Fruit fly (Drosophila melanogaster): ENCODE measurements around the gene CG43322.

- TF ChIP-seq lola (GFP tag; optimal IDR thresholded peaks at IDR 0.05) (no peak), sv (GFP tag; optimal IDR thresholded peaks at IDR 0.05) (no peak), h (GFP tag; optimal IDR thresholded peaks at IDR 0.05) (no peak), psq (GFP tag; optimal IDR thresholded peaks at IDR 0.05) (no peak), CrebA (GFP tag; optimal IDR thresholded peaks at IDR 0.05; ENCODE audit: borderline replicate concordance) (no peak), Myc (optimal IDR thresholded peaks at IDR 0.05) (no peak), usp (GFP tag; optimal IDR thresholded peaks at IDR 0.05) (no peak)
These were observed 8.9 kb upstream of the CG43322 start for dm6 chr2L:7004304-7004703.
